Worm (Caenorhabditis elegans): ENCODE data around the gene Y43C5A.7.

Y43C5A.7 gene

ce11 chrIV:10239045-10239444, 38.0 kb upstream of the Y43C5A.7 start, which contains the start of gene ech-8 (continued):
- TF ChIP-seq nhr-237 (tag; optimal IDR thresholded peaks at IDR 0.05) (no peak), fkh-10 (GFP tag; optimal IDR thresholded peaks at IDR 0.05) (no peak)

DNA sequence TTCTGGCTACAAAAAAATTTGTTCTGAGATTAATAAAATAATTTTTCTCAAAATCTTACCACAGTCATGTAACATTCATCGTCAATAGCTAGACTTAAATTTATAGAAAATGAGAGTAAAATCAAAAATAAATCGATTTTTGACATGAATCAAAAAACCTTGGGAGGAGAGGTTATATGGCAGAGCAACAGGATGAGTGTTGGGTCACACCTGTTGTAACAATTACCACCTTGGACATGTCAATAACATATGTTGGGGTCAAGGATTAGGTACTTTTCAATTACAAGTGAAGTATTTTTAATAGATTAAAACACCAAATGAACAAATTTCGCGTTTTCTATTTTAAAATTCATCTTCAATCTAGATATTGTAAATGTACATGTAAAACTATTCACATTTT, 35.4 kb upstream of the Y43C5A.7 start, which contains the start of gene lipl-7:
TSS of gene lipl-7 (minus strand) at position 165 of the 400 bp plus-strand sequence.
- TF ChIP-seq lin-29 (GFP tag; IDR thresholded peaks at IDR 0.05): no peak
- TF ChIP-seq duxl-1 (tag; optimal IDR thresholded peaks at IDR 0.05; ENCODE audit: poor library complexity): no peak
- TF ChIP-seq dpl-1 (GFP tag; optimal IDR thresholded peaks at IDR 0.05): no peak
- TF ChIP-seq hlh-30 (tag; optimal IDR thresholded peaks at IDR 0.05; ENCODE audit: insufficient read depth): no peak
- TF ChIP-seq ceh-20 (GFP tag; IDR thresholded peaks at IDR 0.05): no peak

DNA sequence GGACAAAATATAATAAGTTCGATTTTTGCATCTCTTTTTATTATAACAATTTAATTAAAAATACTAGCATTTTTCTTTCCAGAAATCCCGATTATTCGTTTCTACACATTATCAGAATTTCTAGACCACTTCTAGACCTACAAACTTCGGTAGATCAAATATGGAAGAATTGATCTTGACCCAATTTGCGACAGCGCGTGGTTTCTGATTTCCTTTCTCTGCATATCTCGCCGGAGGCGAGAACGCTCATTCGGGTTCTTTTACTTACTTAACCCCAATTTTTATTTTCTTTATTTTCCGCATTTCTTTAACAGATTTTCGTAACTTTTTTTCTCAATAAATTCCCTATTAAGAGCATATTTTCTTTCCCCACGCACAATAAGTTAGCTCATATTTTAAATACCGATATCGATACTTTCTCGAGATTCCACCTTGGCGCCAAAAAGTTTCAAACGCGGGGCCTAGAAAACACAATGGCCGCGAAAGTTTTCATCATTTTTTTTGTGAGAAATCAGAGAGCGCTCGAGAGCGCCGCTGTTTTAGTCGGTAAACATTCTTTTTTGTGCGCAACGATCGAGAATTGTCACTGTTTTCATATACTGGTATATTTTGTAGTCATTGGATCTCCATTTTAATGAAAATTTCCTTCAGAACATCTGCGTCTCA, 34.5 kb upstream of the Y43C5A.7 start:
- no peak for TF ChIP-seq tag-97 (GFP tag; IDR thresholded peaks at IDR 0.05)
- 0 out of 2 replicates have a peak, but pooled peaks have one; percentile 21 for TF ChIP-seq madf-9 (GFP tag; conservative IDR thresholded peaks at IDR 0.05)
- no peak for TF ChIP-seq Y48G9A.11 (GFP tag; IDR thresholded peaks at IDR 0.05)
- TF ChIP-seq aha-1 (tag): no peak
- peak; percentile 83 for TF ChIP-seq mes-2 (tag; optimal IDR thresholded peaks at IDR 0.05; ENCODE audit: poor library complexity, severe bottlenecking)
- peak; percentile 53 for TF ChIP-seq nhr-28 (tag; optimal IDR thresholded peaks at IDR 0.05)
- TF ChIP-seq hmg-1.1 (GFP tag; IDR thresholded peaks at IDR 0.05): 0 out of 2 replicates have a peak, but pooled peaks have one; percentile 5
- no peak for TF ChIP-seq spr-3 (GFP tag; optimal IDR thresholded peaks at IDR 0.05)
- peak; percentile 6 for TF ChIP-seq nhr-6 (tag; optimal IDR thresholded peaks at IDR 0.05)
- peak; percentile 32 for TF ChIP-seq unc-130 (GFP tag; optimal IDR thresholded peaks at IDR 0.05)
- peak; percentile 71 for TF ChIP-seq dpl-1 (GFP tag; optimal IDR thresholded peaks at IDR 0.05)

- no peak for TF ChIP-seq arid-1 (GFP tag; conservative IDR thresholded peaks at IDR 0.05)
- no peak for TF ChIP-seq rbr-2 (tag; optimal IDR thresholded peaks at IDR 0.05)
- TF ChIP-seq attf-4 (tag; optimal IDR thresholded peaks at IDR 0.05): no peak
- no peak for TF ChIP-seq ZK546.5 (tag; optimal IDR thresholded peaks at IDR 0.05)
- TF ChIP-seq lin-29 (GFP tag; IDR thresholded peaks at IDR 0.05): no peak
- TF ChIP-seq ctbp-1 (GFP tag; IDR thresholded peaks at IDR 0.05): no peak
- TF ChIP-seq hif-1 (tag; optimal IDR thresholded peaks at IDR 0.05): no peak
- peak; percentile 67 for TF ChIP-seq nhr-28 (tag; optimal IDR thresholded peaks at IDR 0.05)
- TF ChIP-seq ztf-7 (tag; optimal IDR thresholded peaks at IDR 0.05): no peak
- TF ChIP-seq set-16 (GFP tag; IDR thresholded peaks at IDR 0.05): no peak
- no peak for TF ChIP-seq T26A8.4 (GFP tag; IDR thresholded peaks at IDR 0.05)
- no peak for TF ChIP-seq F44E2.7 (GFP tag; IDR thresholded peaks at IDR 0.05)
- TF ChIP-seq T20F7.1 (GFP tag; optimal IDR thresholded peaks at IDR 0.05): peak; percentile 14
- TF ChIP-seq lin-39 (tag; optimal IDR thresholded peaks at IDR 0.05): no peak
- TF ChIP-seq nhr-42 (GFP tag; IDR thresholded peaks at IDR 0.05): no peak
- peak; percentile 21 for TF ChIP-seq hlh-30 (tag; optimal IDR thresholded peaks at IDR 0.05; ENCODE audit: insufficient read depth)
- no peak for TF ChIP-seq dpl-1 (GFP tag; optimal IDR thresholded peaks at IDR 0.05)
- peak; percentile 10 for TF ChIP-seq lin-13 (GFP tag; optimal IDR thresholded peaks at IDR 0.05)
- no peak for TF ChIP-seq mes-2 (tag; optimal IDR thresholded peaks at IDR 0.05; ENCODE audit: poor library complexity, severe bottlenecking)
- TF ChIP-seq madf-5 (GFP tag; IDR thresholded peaks at IDR 0.05): no peak
- no peak for TF ChIP-seq Y105C5A.15 (GFP tag; IDR thresholded peaks at IDR 0.05)
- TF ChIP-seq F10B5.3 (tag; optimal IDR thresholded peaks at IDR 0.05): no peak
- no peak for TF ChIP-seq egl-27 (tag; optimal IDR thresholded peaks at IDR 0.05)
- no peak for TF ChIP-seq gei-8 (GFP tag; optimal IDR thresholded peaks at IDR 0.05)
- TF ChIP-seq dmd-6 (GFP tag; IDR thresholded peaks at IDR 0.05): peak; percentile 72
- peak; percentile 25 for TF ChIP-seq nhr-77 (tag; optimal IDR thresholded peaks at IDR 0.05)
- TF ChIP-seq snpc-4 (tag; optimal IDR thresholded peaks at IDR 0.05): no peak
- TF ChIP-seq aha-1 (tag): no peak
- no peak for TF ChIP-seq nhr-237 (tag; optimal IDR thresholded peaks at IDR 0.05)
- TF ChIP-seq Y5F2A.4 (GFP tag; optimal IDR thresholded peaks at IDR 0.05): no peak
- no peak for TF ChIP-seq daf-12 (tag; optimal IDR thresholded peaks at IDR 0.05)
- no peak for TF ChIP-seq mxl-3 (GFP tag; optimal IDR thresholded peaks at IDR 0.05)
- peak; percentile 36 for TF ChIP-seq nhr-10 (tag; optimal IDR thresholded peaks at IDR 0.05)
- no peak for TF ChIP-seq ceh-44 (GFP tag; IDR thresholded peaks at IDR 0.05)
- no peak for TF ChIP-seq nhr-76 (tag; optimal IDR thresholded peaks at IDR 0.05)
Observed at ce11 chrIV:10243276-10243675, 33.8 kb upstream of the Y43C5A.7 start, which contains the start of gene tkt-1. Gene tkt-1 (plus strand): TSS chrIV:10243612.

Data from whole organism, L4 larva.